Fruit fly (Drosophila melanogaster): ENCODE results near the gene CG13032.
A peak's percentile ranks its signal among the peaks of the same experiment; 100 is the strongest.

Gene CG13032

DNA sequence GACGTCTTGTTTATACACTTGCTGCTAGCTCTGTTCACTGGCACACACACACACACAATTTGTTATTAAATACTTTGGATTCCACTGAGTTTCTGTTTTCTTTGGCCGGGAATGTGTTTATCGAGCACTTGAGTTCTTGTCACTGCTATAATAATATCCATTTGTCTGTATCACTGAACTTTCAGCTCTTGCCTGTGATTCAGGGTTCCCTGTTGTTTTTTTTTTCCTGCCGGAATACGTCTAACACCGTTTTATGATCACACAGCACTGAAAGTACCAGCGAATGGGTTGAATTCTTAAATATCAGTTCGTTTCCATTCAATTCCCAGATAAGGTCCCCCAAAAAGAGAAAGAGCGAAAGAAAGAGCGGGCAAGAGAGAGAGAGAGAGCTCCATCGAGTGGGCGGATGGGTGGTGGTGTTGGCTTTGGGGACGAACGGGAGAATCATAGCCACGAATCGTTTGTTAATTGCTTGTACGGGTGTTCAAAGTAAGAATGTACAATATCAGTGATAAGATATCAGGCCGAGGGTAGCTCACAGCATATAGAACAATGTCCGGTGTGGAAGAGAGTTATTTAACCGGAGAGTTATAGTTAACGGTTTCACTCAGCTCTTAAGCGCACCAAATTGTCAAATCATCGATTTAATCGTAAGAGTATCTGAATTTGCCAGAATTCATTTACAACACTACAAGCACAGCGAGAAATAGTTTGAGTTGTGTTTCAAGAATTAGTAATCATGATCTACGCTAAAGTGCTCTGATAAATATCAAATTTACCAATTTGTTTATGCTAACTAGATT, 5.9 kb upstream of the CG13032 start, which contains the start of gene Galphaf:
Gene Galphaf (minus strand): TSS at position 272 of the 803 bp plus-strand sequence.
- TF ChIP-seq vri (GFP tag; optimal IDR thresholded peaks at IDR 0.05) (peak; percentile 53), Smox (GFP tag; optimal IDR thresholded peaks at IDR 0.05) (no peak), fkh (GFP tag; optimal IDR thresholded peaks at IDR 0.05) (peak; percentile 70)

DNA sequence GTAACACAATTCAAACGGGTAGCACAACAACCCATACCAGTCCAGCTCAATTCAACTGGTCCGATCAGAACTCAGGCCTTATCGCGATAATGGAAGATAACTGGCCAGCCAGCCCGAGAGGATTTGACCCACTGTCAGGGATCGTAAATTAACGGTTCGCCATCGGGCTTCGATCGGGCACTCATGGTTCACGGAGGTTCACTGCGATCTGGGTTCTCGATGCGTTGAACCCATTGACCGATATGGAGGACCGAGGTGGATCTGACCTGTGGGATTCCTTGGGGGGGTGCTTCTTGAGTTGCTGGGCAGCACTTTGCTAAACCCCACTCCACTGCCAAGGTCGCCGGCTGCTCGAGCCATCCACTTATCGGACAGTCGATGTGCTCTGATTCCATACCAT, 5.0 kb upstream of the CG13032 start:
- TF ChIP-seq Met (GFP tag; optimal IDR thresholded peaks at IDR 0.05) = no peak
- peak; percentile 87 for TF ChIP-seq svp (GFP tag)
- TF ChIP-seq Smox (GFP tag; optimal IDR thresholded peaks at IDR 0.05) = no peak

DNA sequence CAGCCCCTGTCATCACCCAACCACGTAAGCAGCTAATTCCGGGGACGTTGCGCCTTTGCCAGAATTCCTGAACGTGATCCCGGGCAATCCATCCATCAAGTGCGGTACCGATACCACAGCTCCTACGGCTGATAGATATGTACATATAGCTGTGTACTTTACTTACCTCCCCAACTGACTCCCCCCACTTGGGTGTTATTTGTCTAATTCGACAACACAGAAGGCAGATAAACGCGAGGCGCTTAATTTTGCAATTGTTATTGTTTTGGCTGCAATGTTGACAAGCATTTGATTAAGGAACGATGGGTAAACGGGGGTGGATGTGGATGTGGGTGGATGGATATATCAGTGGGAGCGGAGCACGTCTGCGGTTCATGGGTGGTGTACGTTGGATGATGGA, 3.6 kb upstream of the CG13032 start:
- TF ChIP-seq CG6792 (GFP tag; optimal IDR thresholded peaks at IDR 0.05) (no peak), fkh (GFP tag; optimal IDR thresholded peaks at IDR 0.05) (peak; percentile 87), vri (GFP tag; optimal IDR thresholded peaks at IDR 0.05) (peak; percentile 41)

DNA sequence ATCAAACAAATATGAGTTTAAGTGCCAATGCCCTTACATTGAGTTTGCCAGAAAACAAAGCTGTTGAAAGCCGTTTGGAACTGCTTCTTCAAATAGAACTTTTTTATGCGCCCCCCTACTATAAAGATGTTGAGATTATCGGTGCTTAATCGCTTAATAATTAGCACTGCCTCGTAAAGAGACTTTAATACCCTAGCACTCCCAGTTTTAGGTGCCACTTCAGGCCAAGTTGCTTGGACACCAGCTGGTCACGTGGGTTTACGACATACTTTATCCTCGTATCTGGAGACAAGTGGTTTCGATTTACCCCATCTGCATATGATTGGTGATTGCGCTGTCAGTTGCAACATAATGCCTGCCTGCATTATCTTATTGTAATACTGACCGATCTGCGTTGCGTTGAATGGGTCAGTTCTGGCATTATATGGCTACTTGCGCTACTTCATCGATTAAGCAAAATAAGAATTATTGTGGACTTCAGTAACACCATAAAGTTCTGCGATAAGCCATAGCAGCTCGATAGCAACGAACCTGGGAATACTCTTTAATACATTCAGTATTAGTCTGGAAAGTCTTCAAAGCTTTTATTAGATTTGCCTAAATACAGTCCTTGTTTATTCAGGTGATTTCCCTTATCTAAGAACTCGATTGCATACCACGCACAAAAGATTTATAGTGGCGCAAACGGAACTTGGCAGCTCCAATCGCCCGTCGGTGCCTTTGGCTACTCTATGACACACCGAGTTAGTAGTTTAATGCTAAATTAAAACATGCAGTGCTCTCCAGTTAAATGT, 2.7 kb upstream of the CG13032 start:
- TF ChIP-seq Ets21C (GFP tag; optimal IDR thresholded peaks at IDR 0.05) (no peak), achi (GFP tag; optimal IDR thresholded peaks at IDR 0.05) (no peak), Eip93F (GFP tag; optimal IDR thresholded peaks at IDR 0.05) (no peak), Sox14 (GFP tag; optimal IDR thresholded peaks at IDR 0.05) (no peak), Eip78C (GFP tag) (peak; percentile 19), CG31627 (GFP tag; optimal IDR thresholded peaks at IDR 0.05) (no peak), topi (GFP tag; optimal IDR thresholded peaks at IDR 0.05) (no peak), CG3032 (tag; optimal IDR thresholded peaks at IDR 0.05) (no peak), CG3919 (GFP tag; optimal IDR thresholded peaks at IDR 0.05) (no peak), esn (GFP tag; optimal IDR thresholded peaks at IDR 0.05) (no peak), CG1621 (tag; optimal IDR thresholded peaks at IDR 0.05) (no peak), CG6854 (GFP tag; optimal IDR thresholded peaks at IDR 0.05) (no peak), CG4318 (GFP tag; optimal IDR thresholded peaks at IDR 0.05) (no peak), Smox (GFP tag; optimal IDR thresholded peaks at IDR 0.05) (no peak), vri (GFP tag; optimal IDR thresholded peaks at IDR 0.05) (peak; percentile 34)

DNA sequence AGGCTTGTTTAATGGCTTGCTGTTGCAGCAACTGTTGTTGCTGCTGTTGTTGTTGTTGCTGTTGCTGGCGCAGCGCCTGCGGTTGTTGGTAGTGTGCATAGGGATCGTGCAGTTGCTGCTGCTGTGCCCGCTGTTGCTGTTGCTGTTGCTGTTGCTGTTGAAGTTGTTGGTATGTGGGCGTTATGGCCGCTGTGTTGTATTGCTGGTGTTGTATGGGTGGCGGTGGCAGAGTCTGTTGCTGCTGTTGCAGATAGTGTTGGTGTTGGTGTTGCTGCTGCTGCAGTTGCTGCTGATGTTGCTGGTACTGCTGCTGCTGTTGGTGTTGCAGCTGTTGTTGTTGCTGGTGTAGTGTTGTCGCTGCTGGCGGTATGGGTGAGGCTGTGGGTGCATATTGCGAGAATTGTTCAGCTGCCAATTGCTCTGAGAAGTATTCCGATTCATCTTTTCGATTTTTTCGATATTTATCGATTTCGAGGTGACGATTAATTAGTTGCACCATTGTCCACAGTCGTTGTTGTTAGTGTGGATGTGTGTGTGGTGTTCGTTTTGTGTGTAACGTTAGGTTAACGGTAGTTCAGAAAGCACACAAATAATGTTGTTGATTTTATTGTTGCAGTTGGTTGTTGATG, 5.8 kb downstream of the CG13032 start:
- TF ChIP-seq acj6 (GFP tag; optimal IDR thresholded peaks at IDR 0.05) (no peak), CG3919 (GFP tag; optimal IDR thresholded peaks at IDR 0.05) (peak; percentile 54)

DNA sequence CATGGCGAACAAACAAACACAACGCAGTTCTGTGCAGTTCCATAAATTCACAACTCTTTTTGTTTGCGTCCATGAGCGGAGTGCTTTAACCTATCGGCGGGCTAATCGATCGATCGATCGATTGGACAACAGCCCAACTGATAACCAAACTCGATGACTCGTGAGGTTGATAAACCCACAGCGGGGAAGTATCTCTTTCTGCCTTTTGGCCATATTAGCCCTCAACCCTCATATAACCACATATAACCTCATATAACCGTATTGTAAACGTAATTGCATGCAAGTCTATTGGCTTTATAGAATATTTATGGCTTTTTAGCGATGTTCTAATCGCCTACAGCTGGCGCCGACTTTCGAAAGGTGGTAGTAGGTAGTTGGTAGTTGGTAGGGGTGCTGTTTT, 8.6 kb downstream of the CG13032 start:
- TF ChIP-seq Ets21C (GFP tag; optimal IDR thresholded peaks at IDR 0.05) (no peak), fd59A (GFP tag; optimal IDR thresholded peaks at IDR 0.05) (no peak), vri (GFP tag; optimal IDR thresholded peaks at IDR 0.05) (peak; percentile 91), Eip93F (GFP tag; optimal IDR thresholded peaks at IDR 0.05) (peak; percentile 60), CG34406 (GFP tag; optimal IDR thresholded peaks at IDR 0.05) (no peak)

DNA sequence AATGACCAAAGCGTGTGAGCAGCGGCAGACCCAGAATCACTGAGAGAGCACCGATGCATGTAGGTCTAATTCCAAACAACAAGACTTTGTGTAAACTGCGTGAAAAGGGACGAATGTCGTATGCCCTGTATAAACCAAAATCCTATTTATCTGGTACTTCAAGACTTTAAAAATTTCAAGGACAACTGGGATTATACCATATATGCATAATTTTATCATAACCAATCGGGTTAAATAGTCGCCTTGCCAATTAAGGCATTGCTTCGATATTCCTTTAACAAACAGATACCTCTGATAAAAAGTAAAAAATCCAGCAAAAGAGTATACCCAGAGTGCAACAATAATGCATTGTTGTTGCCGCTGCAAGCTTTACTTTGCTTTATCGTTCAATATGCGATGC, 9.2 kb downstream of the CG13032 start:
- TF ChIP-seq lz (GFP tag; optimal IDR thresholded peaks at IDR 0.05) (no peak), OdsH (GFP tag; optimal IDR thresholded peaks at IDR 0.05) (peak; percentile 9), CG31627 (GFP tag; optimal IDR thresholded peaks at IDR 0.05) (no peak), CG32006 (GFP tag; optimal IDR thresholded peaks at IDR 0.05) (peak; percentile 70), fd59A (GFP tag; optimal IDR thresholded peaks at IDR 0.05) (no peak), Sox14 (GFP tag; optimal IDR thresholded peaks at IDR 0.05) (peak; percentile 5), CG3919 (GFP tag; optimal IDR thresholded peaks at IDR 0.05) (no peak), CG6808 (GFP tag; optimal IDR thresholded peaks at IDR 0.05) (no peak), Lpt (GFP tag; optimal IDR thresholded peaks at IDR 0.05) (peak; percentile 9), CG10631 (GFP tag; optimal IDR thresholded peaks at IDR 0.05) (peak; percentile 51), pdm3 (GFP tag; optimal IDR thresholded peaks at IDR 0.05) (peak; percentile 26), CG6276 (GFP tag; optimal IDR thresholded peaks at IDR 0.05) (no peak), Gug (GFP tag; IDR thresholded peaks at IDR 0.05) (peak; percentile 32; the same call in 1 of the 2 replicates), CG15336 (GFP tag; IDR thresholded peaks at IDR 0.05) (no peak), CG10669 (GFP tag; optimal IDR thresholded peaks at IDR 0.05) (no peak), Eip78C (GFP tag) (peak; percentile 35), Blimp-1 (GFP tag; optimal IDR thresholded peaks at IDR 0.05) (no peak), Met (GFP tag; optimal IDR thresholded peaks at IDR 0.05) (no peak), Hr4 (GFP tag; optimal IDR thresholded peaks at IDR 0.05) (peak; percentile 64), Ets21C (GFP tag; optimal IDR thresholded peaks at IDR 0.05) (no peak), achi (GFP tag; optimal IDR thresholded peaks at IDR 0.05) (peak; percentile 34)
